Worm (Caenorhabditis elegans) whole organism, young adult: ENCODE data around the gene dnj-13.

ENCODE experiments used
- Y67H2A.10 ChIP-seq: fragments of 200-800 bp; sonication (Bioruptor generic); conservative IDR thresholded peaks from 2 replicates; pipeline ENCODE4 v1.3.6; 2022; ENCODE audit warnings: missing genetic modification reagents, missing genetic modification characterization, missing compliant biosample characterization
- ama-1 ChIP-seq, 3 experiments: fragments of 150-350 bp in 1 of 3; sonication (generic microtip) in 2 of 3; optimal IDR thresholded peaks; 2 replicates each; lab custom pipeline; 2014 to 2018; ENCODE audit warnings: missing biosample characterization in 2 of 3, missing genetic modification characterization in 2 of 3, missing genetic modification reagents in 2 of 3
- ceh-27 ChIP-seq: fragments of 200-800 bp; sonication (Bioruptor generic); optimal IDR thresholded peaks from 2 replicates; lab custom pipeline; 2018; ENCODE audit warnings: mild to moderate bottlenecking, missing genetic modification characterization, moderate library complexity, missing compliant biosample characterization
- efl-1 ChIP-seq: fragments of 150-350 bp; optimal IDR thresholded peaks from 2 replicates; lab custom pipeline; 2014; ENCODE audit warnings: missing biosample characterization, missing genetic modification reagents, missing genetic modification characterization
- egl-44 ChIP-seq: fragments of 200-800 bp; sonication (Bioruptor generic); IDR thresholded peaks from 2 replicates; pipeline ENCODE4 v1.3.6; 2022; ENCODE audit warnings: missing genetic modification reagents, missing genetic modification characterization, missing compliant biosample characterization
- hlh-12 ChIP-seq: sonication (generic microtip); optimal IDR thresholded peaks from 2 replicates; lab custom pipeline; 2016; ENCODE audit warnings: missing genetic modification characterization, missing compliant biosample characterization
- hmg-1.2 ChIP-seq: fragments of 200-800 bp; sonication (Bioruptor generic); IDR thresholded peaks from 2 replicates; pipeline ENCODE4 v1.3.6; 2022; ENCODE audit warnings: missing genetic modification reagents, missing genetic modification characterization, missing compliant biosample characterization
- let-607 ChIP-seq, 2 experiments: fragments of 200-800 bp in 1 of 2; sonication (Bioruptor generic) in 1 of 2; sonication (generic microtip) in 1 of 2; optimal IDR thresholded peaks; 2 replicates each; lab custom pipeline; 2016 to 2018; ENCODE audit warnings: mild to moderate bottlenecking in 2 of 2, missing compliant biosample characterization in 2 of 2, missing genetic modification characterization in 2 of 2, moderate library complexity in 2 of 2, missing genotype in 1 of 2
- lin-40 ChIP-seq: sonication (generic microtip); optimal IDR thresholded peaks from 2 replicates; lab custom pipeline; 2016; ENCODE audit warnings: missing genetic modification characterization, mild to moderate bottlenecking, missing compliant biosample characterization, missing genotype, missing genetic modification reagents
- pha-4 ChIP-seq: fragments of 150-350 bp; sonication (generic microtip); optimal IDR thresholded peaks from 2 replicates; lab custom pipeline; 2014; ENCODE audit warnings: missing biosample characterization, missing genetic modification reagents, missing genetic modification characterization
- rcor-1 ChIP-seq: fragments of 200-800 bp; sonication (Bioruptor generic); IDR thresholded peaks from 2 replicates; pipeline ENCODE4 v1.3.6; 2022; ENCODE audit warnings: missing genetic modification reagents, missing genetic modification characterization, missing compliant biosample characterization
- snpc-3.4 ChIP-seq: sonication (generic microtip); optimal IDR thresholded peaks from 2 replicates; lab custom pipeline; 2017; ENCODE audit warnings: missing genetic modification characterization, mild to moderate bottlenecking, missing compliant biosample characterization, antibody characterized with exemption, moderate library complexity, missing genotype, missing genetic modification reagents
- snpc-4 ChIP-seq, 5 experiments: fragments of 150-350 bp in 1 of 5; sonication (generic microtip) in 4 of 5; optimal IDR thresholded peaks; 2 replicates each; lab custom pipeline; 2014 to 2018; ENCODE audit warnings: missing genetic modification characterization in 5 of 5, missing biosample characterization in 3 of 5, antibody characterized with exemption in 2 of 5, mild to moderate bottlenecking in 2 of 5, missing compliant biosample characterization in 2 of 5, missing genotype in 2 of 5, moderate library complexity in 2 of 5, missing genetic modification reagents in 1 of 5
- xnd-1 ChIP-seq: sonication (generic microtip); optimal IDR thresholded peaks from 2 replicates; lab custom pipeline; 2016; ENCODE audit warnings: missing genotype, missing genetic modification reagents, missing genetic modification characterization, missing compliant biosample characterization

ce11 chrII:11510373-11510772 is 35.1 kb upstream of the dnj-13 start, which contains the start of gene npr-41:
- TF ChIP-seq ama-1 (optimal IDR thresholded peaks at IDR 0.05; lab: Kevin White, UChicago) (no peak), ama-1 (GFP tag; optimal IDR thresholded peaks at IDR 0.05; lab: Kevin White, UChicago) (no peak), let-607 (tag; optimal IDR thresholded peaks at IDR 0.05; lab: Kevin White, UChicago) (no peak), snpc-4 (GFP tag; optimal IDR thresholded peaks at IDR 0.05; lab: Kevin White, UChicago) (no peak), snpc-4 (tag; optimal IDR thresholded peaks at IDR 0.05; lab: Kevin White, UChicago) (no peak), pha-4 (tag; lab: Kevin White, UChicago) (no peak), hmg-1.2 (GFP tag; lab: Robert Waterston, UW) (no peak), ceh-27 (GFP tag; lab: Kevin White, UChicago) (no peak), snpc-3.4 (tag; lab: Kevin White, UChicago) (no peak), lin-40 (tag; lab: Kevin White, UChicago) (no peak), xnd-1 (no peak), hlh-12 (tag; lab: Kevin White, UChicago) (no peak), efl-1 (no peak), egl-44 (GFP tag; lab: Robert Waterston, UW) (no peak), rcor-1 (GFP tag; lab: Robert Waterston, UW) (no peak), Y67H2A.10 (GFP tag; lab: Robert Waterston, UW) (no peak)
